Worm (Caenorhabditis elegans) whole organism, midembryonic: ENCODE data around the gene C09G9.8.

Experiments
- T22C8.4 ChIP-seq: fragments of 200-800 bp; sonication (Bioruptor generic); IDR thresholded peaks from 2 replicates; pipeline ENCODE4 v1.3.6; 2022; ENCODE audit warnings: missing genetic modification characterization, missing compliant biosample characterization
- cog-1 ChIP-seq: sonication (generic microtip); optimal IDR thresholded peaks from 2 replicates; lab custom pipeline; 2016; ENCODE audit warnings: missing genetic modification characterization, missing compliant biosample characterization
- ztf-23 ChIP-seq: fragments of 200-800 bp; sonication (Bioruptor generic); IDR thresholded peaks from 2 replicates; pipeline ENCODE4 v1.3.6; 2022; ENCODE audit warnings: missing genetic modification reagents, missing genetic modification characterization, missing compliant biosample characterization

- TF ChIP-seq ztf-23 (no peak), T22C8.4 (no peak), cog-1 (no peak)
Observed at ce11 chrIV:8853301-8853700, 28.0 kb upstream of the C09G9.8 start.
